Worm (Caenorhabditis elegans) whole organism, midembryonic: Measurements from ENCODE around the gene chdh-1.

Experiments
- T22C8.4 ChIP-seq: fragments of 200-800 bp; sonication (Bioruptor generic); IDR thresholded peaks from 2 replicates; pipeline ENCODE4 v1.3.6; 2022; ENCODE audit warnings: missing genetic modification characterization, missing compliant biosample characterization
- flt-1 ChIP-seq: fragments of 200-800 bp; sonication (Bioruptor generic); IDR thresholded peaks from 2 replicates; pipeline ENCODE4 v1.3.6; 2022; ENCODE audit warnings: missing genetic modification characterization, missing compliant biosample characterization

- no peak for TF ChIP-seq flt-1 (GFP tag; lab: Robert Waterston, UW)
- no peak for TF ChIP-seq T22C8.4 (GFP tag; lab: Robert Waterston, UW)
Observed at ce11 chrII:8685623-8686022, 13.1 kb downstream of the chdh-1 start, which contains the start of gene C34C6.9.
